Worm (Caenorhabditis elegans) whole organism, L4/young adult: ENCODE results near the gene C16C10.1.

ENCODE experiments used
- W03F9.2 ChIP-seq: fragments of 150-350 bp; optimal IDR thresholded peaks from 2 replicates; lab custom pipeline; 2014; ENCODE audit warnings: missing biosample characterization, missing genetic modification characterization
- dao-5 ChIP-seq: sonication (generic microtip); optimal IDR thresholded peaks from 2 replicates; lab custom pipeline; 2016; ENCODE audit warnings: missing genotype, missing genetic modification characterization, moderate library complexity, missing compliant biosample characterization
- him-1 ChIP-seq: sonication (generic microtip); optimal IDR thresholded peaks from 2 replicates; lab custom pipeline; 2016; ENCODE audit warnings: missing genotype, missing genetic modification reagents, missing genetic modification characterization, missing compliant biosample characterization

DNA sequence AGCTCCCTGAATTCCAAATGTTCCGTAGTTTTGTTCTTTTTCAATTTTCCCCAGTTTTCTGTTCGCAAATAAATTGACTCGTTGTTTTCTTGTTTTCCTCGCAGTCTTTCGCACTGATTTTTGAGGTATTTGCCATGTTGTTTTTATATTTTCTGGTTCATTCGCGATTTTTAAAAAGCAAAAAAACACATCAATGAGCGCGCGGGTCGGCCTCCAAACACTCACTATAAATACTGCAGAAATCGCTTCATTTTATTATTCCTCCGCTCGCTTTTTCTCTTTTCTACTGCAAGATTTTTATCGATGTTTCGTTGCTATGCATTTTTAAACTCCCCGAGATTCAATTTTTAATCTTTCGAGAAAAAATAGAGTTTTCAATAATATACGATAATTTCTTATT, 28.4 kb downstream of the C16C10.1 start:
- TF ChIP-seq him-1: no peak
- no peak for TF ChIP-seq dao-5 (tag; lab: Kevin White, UChicago)
- no peak for TF ChIP-seq W03F9.2 (tag; lab: Kevin White, UChicago)
